Fruit fly (Drosophila melanogaster) whole organism, adult: ENCODE results near the gene CG13084.

ENCODE experiments used
- CG5204 ChIP-seq: fragments of 200-800 bp; sonication (Bioruptor generic); optimal IDR thresholded peaks from 2 replicates; lab custom pipeline; 2016; ENCODE audit warnings: missing biosample characterization, missing genetic modification characterization
- CG7045 ChIP-seq: fragments of 200-800 bp; sonication (Bioruptor generic); optimal IDR thresholded peaks from 2 replicates; lab custom pipeline; 2017; ENCODE audit warnings: missing biosample characterization, mild to moderate bottlenecking, missing genetic modification characterization
- kay ChIP-seq: fragments of 200-800 bp; sonication (Bioruptor generic); peaks from one replicate; lab custom pipeline; 2016; ENCODE audit warnings: missing biosample characterization, missing genetic modification characterization, borderline replicate concordance
- tj ChIP-seq: fragments of 200-800 bp; sonication (Bioruptor generic); optimal IDR thresholded peaks from 3 replicates; lab custom pipeline; 2017; ENCODE audit warnings: missing biosample characterization, mild to moderate bottlenecking, missing genetic modification characterization, moderate library complexity

dm6 chr2L:19438685-19439597 is 45.8 kb upstream of the CG13084 start:
- no peak for TF ChIP-seq tj (GFP tag; lab: Kevin White, UChicago)
- no peak for TF ChIP-seq kay (GFP tag; lab: Kevin White, UChicago)
- no peak for TF ChIP-seq CG5204 (GFP tag; lab: Kevin White, UChicago)
- no peak for TF ChIP-seq CG7045 (GFP tag; lab: Kevin White, UChicago)
